Worm (Caenorhabditis elegans) whole organism, young adult: ENCODE measurements around the gene snpc-1.3.

Experiments used
- B0019.2 ChIP-seq: fragments of 200-800 bp; sonication (Bioruptor generic); conservative IDR thresholded peaks from 2 replicates; pipeline ENCODE4 v1.3.6; 2022; ENCODE audit warnings: missing genetic modification reagents, missing genetic modification characterization, missing compliant biosample characterization
- B0035.1 ChIP-seq: sonication (generic microtip); optimal IDR thresholded peaks from 2 replicates; lab custom pipeline; 2016; ENCODE audit warnings: missing genetic modification characterization, mild to moderate bottlenecking, missing compliant biosample characterization, missing genotype, missing genetic modification reagents
- F10E7.11 ChIP-seq: sonication (generic microtip); optimal IDR thresholded peaks from 2 replicates; lab custom pipeline; 2017; ENCODE audit warnings: mild to moderate bottlenecking, missing genetic modification characterization, moderate library complexity, missing compliant biosample characterization
- F22D6.2 ChIP-seq: sonication (generic microtip); optimal IDR thresholded peaks from 2 replicates; lab custom pipeline; 2016; ENCODE audit warnings: mild to moderate bottlenecking, missing genetic modification characterization, missing compliant biosample characterization
- F23B12.7 ChIP-seq: sonication (generic microtip); optimal IDR thresholded peaks from 2 replicates; lab custom pipeline; 2017; ENCODE audit warnings: missing genetic modification characterization, mild to moderate bottlenecking, missing compliant biosample characterization, antibody characterized with exemption, moderate library complexity; ENCODE audit not compliant: insufficient read depth
- F37B4.10 ChIP-seq: fragments of 200-800 bp; sonication (Bioruptor generic); IDR thresholded peaks from 2 replicates; pipeline ENCODE4 v1.3.6; 2022; ENCODE audit warnings: missing genetic modification characterization, missing compliant biosample characterization
- F39B2.1 ChIP-seq: fragments of 200-800 bp; sonication (Bioruptor generic); IDR thresholded peaks from 2 replicates; pipeline ENCODE4 v1.3.6; 2022; ENCODE audit warnings: missing genetic modification reagents, missing genetic modification characterization, missing compliant biosample characterization
- F55B11.4 ChIP-seq: sonication (generic microtip); optimal IDR thresholded peaks from 2 replicates; lab custom pipeline; 2016; ENCODE audit warnings: missing compliant biosample characterization, missing genetic modification characterization, borderline replicate concordance; ENCODE audit not compliant: insufficient read depth
- T26A5.8 ChIP-seq: sonication (generic microtip); optimal IDR thresholded peaks from 2 replicates; lab custom pipeline; 2016; ENCODE audit warnings: missing genetic modification characterization, missing compliant biosample characterization
- Y53F4B.3 ChIP-seq: fragments of 200-800 bp; sonication (Bioruptor generic); IDR thresholded peaks from 2 replicates; pipeline ENCODE4 v1.3.6; 2022; ENCODE audit warnings: missing genetic modification reagents, missing genetic modification characterization, missing compliant biosample characterization
- Y53G8AR.9 ChIP-seq: fragments of 200-800 bp; sonication (Bioruptor generic); conservative IDR thresholded peaks from 2 replicates; pipeline ENCODE4 v1.3.6; 2022; ENCODE audit warnings: missing genetic modification reagents, missing genetic modification characterization, missing compliant biosample characterization
- Y67H2A.10 ChIP-seq: fragments of 200-800 bp; sonication (Bioruptor generic); conservative IDR thresholded peaks from 2 replicates; pipeline ENCODE4 v1.3.6; 2022; ENCODE audit warnings: missing genetic modification reagents, missing genetic modification characterization, missing compliant biosample characterization
- ZK185.1 ChIP-seq: sonication (generic microtip); optimal IDR thresholded peaks from 2 replicates; lab custom pipeline; 2016; ENCODE audit warnings: mild to moderate bottlenecking, missing genetic modification characterization, missing compliant biosample characterization; ENCODE audit not compliant: poor library complexity, severe bottlenecking
- athp-1 ChIP-seq: sonication (generic microtip); optimal IDR thresholded peaks from 2 replicates; lab custom pipeline; 2017; ENCODE audit warnings: mild to moderate bottlenecking, missing genetic modification characterization, missing compliant biosample characterization
- attf-5 ChIP-seq: fragments of 200-800 bp; sonication (Bioruptor generic); optimal IDR thresholded peaks from 2 replicates; lab custom pipeline; 2018; ENCODE audit warnings: mild to moderate bottlenecking, missing genetic modification characterization, missing compliant biosample characterization
- attf-6 ChIP-seq: fragments of 200-800 bp; sonication (Bioruptor generic); IDR thresholded peaks from 2 replicates; pipeline ENCODE4 v1.3.6; 2022; ENCODE audit warnings: missing genetic modification reagents, missing genetic modification characterization, missing compliant biosample characterization
- ccch-3 ChIP-seq: fragments of 200-800 bp; sonication (Bioruptor generic); optimal IDR thresholded peaks from 2 replicates; lab custom pipeline; 2018; ENCODE audit warnings: mild to moderate bottlenecking, missing genetic modification characterization, missing compliant biosample characterization
- cebp-1 ChIP-seq, 2 experiments: fragments of 200-800 bp in 1 of 2; sonication (Bioruptor generic) in 1 of 2; sonication (generic microtip) in 1 of 2; IDR thresholded peaks in 1 of 2; optimal IDR thresholded peaks in 1 of 2; 2 replicates each; pipeline versions ENCODE4 v1.3.6 to Lab custom; 2017 to 2022; ENCODE audit warnings: missing compliant biosample characterization in 2 of 2, missing genetic modification characterization in 2 of 2, mild to moderate bottlenecking in 1 of 2, missing genetic modification reagents in 1 of 2, moderate library complexity in 1 of 2
- ceh-40 ChIP-seq: fragments of 200-800 bp; sonication (Bioruptor generic); IDR thresholded peaks from 2 replicates; pipeline ENCODE4 v1.3.6; 2022; ENCODE audit warnings: missing genetic modification characterization, missing compliant biosample characterization
- dpff-1 ChIP-seq: sonication (generic microtip); optimal IDR thresholded peaks from 2 replicates; lab custom pipeline; 2017; ENCODE audit warnings: mild to moderate bottlenecking, missing genetic modification characterization, missing compliant biosample characterization
- egl-44 ChIP-seq: fragments of 200-800 bp; sonication (Bioruptor generic); IDR thresholded peaks from 2 replicates; pipeline ENCODE4 v1.3.6; 2022; ENCODE audit warnings: missing genetic modification reagents, missing genetic modification characterization, missing compliant biosample characterization
- ets-4 ChIP-seq: fragments of 200-800 bp; sonication (Bioruptor generic); optimal IDR thresholded peaks from 2 replicates; lab custom pipeline; 2018; ENCODE audit warnings: mild to moderate bottlenecking, missing genetic modification characterization, missing compliant biosample characterization
- hlh-12 ChIP-seq: sonication (generic microtip); optimal IDR thresholded peaks from 2 replicates; lab custom pipeline; 2016; ENCODE audit warnings: missing genetic modification characterization, missing compliant biosample characterization
- hmg-20 ChIP-seq: fragments of 200-800 bp; sonication (Bioruptor generic); IDR thresholded peaks from 2 replicates; pipeline ENCODE4 v1.3.6; 2022; ENCODE audit warnings: missing genetic modification reagents, missing genetic modification characterization, missing compliant biosample characterization
- let-526 ChIP-seq: fragments of 200-800 bp; sonication (Bioruptor generic); IDR thresholded peaks from 2 replicates; pipeline ENCODE4 v1.3.6; 2022; ENCODE audit warnings: missing genetic modification reagents, missing genetic modification characterization, missing compliant biosample characterization
- let-607 ChIP-seq, 2 experiments: fragments of 200-800 bp in 1 of 2; sonication (Bioruptor generic) in 1 of 2; sonication (generic microtip) in 1 of 2; optimal IDR thresholded peaks; 2 replicates each; lab custom pipeline; 2016 to 2018; ENCODE audit warnings: mild to moderate bottlenecking in 2 of 2, missing compliant biosample characterization in 2 of 2, missing genetic modification characterization in 2 of 2, moderate library complexity in 2 of 2, missing genotype in 1 of 2
- lin-40 ChIP-seq: sonication (generic microtip); optimal IDR thresholded peaks from 2 replicates; lab custom pipeline; 2016; ENCODE audit warnings: missing genetic modification characterization, mild to moderate bottlenecking, missing compliant biosample characterization, missing genotype, missing genetic modification reagents
- lin-54 ChIP-seq: fragments of 200-800 bp; sonication (Bioruptor generic); optimal IDR thresholded peaks from 2 replicates; lab custom pipeline; 2018; ENCODE audit warnings: mild to moderate bottlenecking, missing genetic modification characterization, missing compliant biosample characterization
- lir-1 ChIP-seq: fragments of 200-800 bp; sonication (Bioruptor generic); conservative IDR thresholded peaks from 2 replicates; pipeline ENCODE4 v1.3.6; 2022; ENCODE audit warnings: missing genetic modification reagents, missing genetic modification characterization, missing compliant biosample characterization
- lsl-1 ChIP-seq: fragments of 200-800 bp; sonication (Bioruptor generic); optimal IDR thresholded peaks from 2 replicates; lab custom pipeline; 2018; ENCODE audit warnings: mild to moderate bottlenecking, missing genetic modification characterization, moderate library complexity, missing compliant biosample characterization
- madf-10 ChIP-seq: sonication (generic microtip); optimal IDR thresholded peaks from 2 replicates; lab custom pipeline; 2016; ENCODE audit warnings: mild to moderate bottlenecking, missing genetic modification characterization, missing compliant biosample characterization
- madf-6 ChIP-seq: fragments of 200-800 bp; sonication (Bioruptor generic); IDR thresholded peaks from 2 replicates; pipeline ENCODE4 v1.3.6; 2022; ENCODE audit warnings: missing genetic modification reagents, missing genetic modification characterization, missing compliant biosample characterization
- nhr-90 ChIP-seq: sonication (generic microtip); optimal IDR thresholded peaks from 2 replicates; lab custom pipeline; 2016; ENCODE audit warnings: missing genotype, mild to moderate bottlenecking, missing genetic modification characterization, missing compliant biosample characterization
- pbrm-1 ChIP-seq: fragments of 200-800 bp; sonication (Bioruptor generic); IDR thresholded peaks from 2 replicates; pipeline ENCODE4 v1.3.6; 2022; ENCODE audit warnings: missing genetic modification reagents, missing genetic modification characterization, missing compliant biosample characterization
- rpc-1 ChIP-seq, 2 experiments: fragments of 150-350 bp in 1 of 2; sonication (generic microtip) in 1 of 2; optimal IDR thresholded peaks; 2 replicates each; lab custom pipeline; 2014 to 2018; ENCODE audit warnings: missing biosample characterization in 1 of 2, missing genetic modification characterization in 1 of 2, missing genetic modification reagents in 1 of 2, missing genotype in 1 of 2
- sdz-38 ChIP-seq: sonication (generic microtip); optimal IDR thresholded peaks from 2 replicates; lab custom pipeline; 2016; ENCODE audit warnings: missing genotype, missing genetic modification characterization, missing compliant biosample characterization
- snpc-1.1 ChIP-seq: sonication (generic microtip); optimal IDR thresholded peaks from 2 replicates; lab custom pipeline; 2017; ENCODE audit warnings: missing genetic modification characterization, mild to moderate bottlenecking, missing compliant biosample characterization, antibody characterized with exemption, moderate library complexity, missing genotype, missing genetic modification reagents; ENCODE audit not compliant: insufficient read depth
- snpc-4 ChIP-seq, 5 experiments: fragments of 150-350 bp in 1 of 5; sonication (generic microtip) in 4 of 5; optimal IDR thresholded peaks; 2 replicates each; lab custom pipeline; 2014 to 2018; ENCODE audit warnings: missing genetic modification characterization in 5 of 5, missing biosample characterization in 3 of 5, antibody characterized with exemption in 2 of 5, mild to moderate bottlenecking in 2 of 5, missing compliant biosample characterization in 2 of 5, missing genotype in 2 of 5, moderate library complexity in 2 of 5, missing genetic modification reagents in 1 of 5
- somi-1 ChIP-seq: fragments of 200-800 bp; sonication (Bioruptor generic); optimal IDR thresholded peaks from 2 replicates; lab custom pipeline; 2018; ENCODE audit warnings: mild to moderate bottlenecking, missing genetic modification characterization, missing compliant biosample characterization
- tbx-9 ChIP-seq: sonication (generic microtip); optimal IDR thresholded peaks from 2 replicates; lab custom pipeline; 2016; ENCODE audit warnings: borderline replicate concordance, missing genetic modification characterization, inconsistent platforms, missing compliant biosample characterization
- tlf-1 ChIP-seq: fragments of 200-800 bp; sonication (Bioruptor generic); optimal IDR thresholded peaks from 2 replicates; lab custom pipeline; 2018; ENCODE audit warnings: mild to moderate bottlenecking, missing genetic modification characterization, missing compliant biosample characterization
- unc-130 ChIP-seq: sonication (generic microtip); optimal IDR thresholded peaks from 2 replicates; lab custom pipeline; 2016; ENCODE audit warnings: missing genetic modification reagents, missing genetic modification characterization, missing compliant biosample characterization
- unc-62 ChIP-seq: fragments of 150-350 bp; optimal IDR thresholded peaks from 2 replicates; lab custom pipeline; 2014; ENCODE audit warnings: missing biosample characterization, missing genetic modification reagents, missing genetic modification characterization
- xnd-1 ChIP-seq: sonication (generic microtip); optimal IDR thresholded peaks from 2 replicates; lab custom pipeline; 2016; ENCODE audit warnings: missing genotype, missing genetic modification reagents, missing genetic modification characterization, missing compliant biosample characterization
- ztf-18 ChIP-seq: sonication (generic microtip); optimal IDR thresholded peaks from 2 replicates; lab custom pipeline; 2016; ENCODE audit warnings: missing genotype, mild to moderate bottlenecking, missing genetic modification characterization, missing compliant biosample characterization
- ztf-26 ChIP-seq: sonication (generic microtip); optimal IDR thresholded peaks from 2 replicates; lab custom pipeline; 2017; ENCODE audit warnings: missing genetic modification characterization, missing compliant biosample characterization

The snpc-1.3 gene

ce11 chrV:5442366-5442765 is 3.4 kb upstream of the snpc-1.3 start:
- TF ChIP-seq nhr-90, result no peak
- no peak for TF ChIP-seq F37B4.10
- TF ChIP-seq F22D6.2 (tag; lab: Kevin White, UChicago), result no peak
- no peak for TF ChIP-seq ceh-40 (GFP tag; lab: Robert Waterston, UW)
- no peak for TF ChIP-seq lin-54 (GFP tag; lab: Kevin White, UChicago)
- no peak for TF ChIP-seq unc-62 (GFP tag; lab: Kevin White, UChicago)
- TF ChIP-seq lsl-1, result no peak
- TF ChIP-seq hmg-20 (GFP tag; lab: Robert Waterston, UW), result no peak
- no peak for TF ChIP-seq hlh-12 (tag; lab: Kevin White, UChicago)
- no peak for TF ChIP-seq ets-4 (GFP tag; lab: Kevin White, UChicago)
- no peak for TF ChIP-seq sdz-38 (tag; lab: Kevin White, UChicago)
- TF ChIP-seq ZK185.1 (tag; lab: Kevin White, UChicago), result no peak
- TF ChIP-seq tlf-1, result no peak
- no peak for TF ChIP-seq snpc-1.1 (tag; lab: Kevin White, UChicago)
- TF ChIP-seq rpc-1 (optimal IDR thresholded peaks at IDR 0.05; lab: Kevin White, UChicago), result no peak
- TF ChIP-seq rpc-1 (tag; optimal IDR thresholded peaks at IDR 0.05; lab: Kevin White, UChicago), result no peak

ce11 chrV:5433020-5433419 is 5.9 kb downstream of the snpc-1.3 start, which contains the start of gene acl-6:
TSS of gene acl-6 (plus strand) at chrV:5433386.
- TF ChIP-seq lir-1 (GFP tag; lab: Robert Waterston, UW) (no peak), let-607 (tag; optimal IDR thresholded peaks at IDR 0.05; lab: Kevin White, UChicago) (peak in 1 of 2 experiments; percentile 16), athp-1 (tag; lab: Kevin White, UChicago) (no peak), dpff-1 (tag; lab: Kevin White, UChicago) (no peak), F39B2.1 (GFP tag; lab: Robert Waterston, UW) (no peak), snpc-1.1 (tag; lab: Kevin White, UChicago) (no peak), ztf-18 (peak; percentile 30), attf-5 (GFP tag; lab: Kevin White, UChicago) (peak; percentile 60), madf-6 (GFP tag; lab: Robert Waterston, UW) (no peak), B0019.2 (no peak), F23B12.7 (peak; percentile 60), F10E7.11 (tag; lab: Kevin White, UChicago) (no peak), unc-130 (GFP tag; lab: Kevin White, UChicago) (no peak), Y53G8AR.9 (no peak), xnd-1 (tag; lab: Kevin White, UChicago) (no peak), Y67H2A.10 (no peak), cebp-1 (GFP tag; IDR thresholded peaks at IDR 0.05; lab: Robert Waterston, UW) (no peak), cebp-1 (tag; optimal IDR thresholded peaks at IDR 0.05; lab: Kevin White, UChicago) (peak; percentile 51), somi-1 (GFP tag; lab: Kevin White, UChicago) (no peak), snpc-4 (GFP tag; optimal IDR thresholded peaks at IDR 0.05; lab: Kevin White, UChicago) (no peak), snpc-4 (tag; optimal IDR thresholded peaks at IDR 0.05; lab: Kevin White, UChicago) (peak in 1 of 4 experiments; percentile 27), tbx-9 (tag; lab: Kevin White, UChicago) (no peak), pbrm-1 (GFP tag; lab: Robert Waterston, UW) (no peak), hlh-12 (tag; lab: Kevin White, UChicago) (no peak), T26A5.8 (tag; lab: Kevin White, UChicago) (no peak), B0035.1 (tag; lab: Kevin White, UChicago) (no peak), Y53F4B.3 (GFP tag; lab: Robert Waterston, UW) (no peak), attf-6 (GFP tag; lab: Robert Waterston, UW) (no peak), lin-40 (tag; lab: Kevin White, UChicago) (peak; percentile 52), egl-44 (no peak), let-526 (no peak), sdz-38 (tag; lab: Kevin White, UChicago) (no peak), F55B11.4 (tag; lab: Kevin White, UChicago) (no peak), ztf-26 (tag; lab: Kevin White, UChicago) (no peak), madf-10 (tag; lab: Kevin White, UChicago) (no peak), ccch-3 (no peak)
